Worm (Caenorhabditis elegans) whole organism, L4 larva: Measurements from ENCODE around the gene cpr-2.
"Not testable (repeated sequence)": the region's sequence is repeated elsewhere in the genome, so short reads cannot be mapped to it uniquely, and the experiment has no call there.

Experiments
- D1046.2 ChIP-seq: fragments of 200-800 bp; sonication (Bioruptor generic); IDR thresholded peaks from 2 replicates; pipeline ENCODE4 v1.3.6; 2022; ENCODE audit warnings: missing genetic modification characterization, missing compliant biosample characterization
- aha-1 ChIP-seq: fragments of 150-350 bp; peaks from one replicate; lab custom pipeline; 2014; ENCODE audit warnings: missing biosample characterization, missing genetic modification characterization
- ceh-20 ChIP-seq: fragments of 200-800 bp; sonication (Bioruptor generic); IDR thresholded peaks from 2 replicates; pipeline ENCODE4 v1.3.6; 2022; ENCODE audit warnings: missing genetic modification reagents, missing genetic modification characterization, missing compliant biosample characterization
- ceh-44 ChIP-seq: fragments of 200-800 bp; sonication (Bioruptor generic); IDR thresholded peaks from 2 replicates; pipeline ENCODE4 v1.3.6; 2022; ENCODE audit warnings: missing genetic modification reagents, missing genetic modification characterization, missing compliant biosample characterization
- daf-19 ChIP-seq: fragments of 200-800 bp; sonication (Bioruptor generic); conservative IDR thresholded peaks from 2 replicates; pipeline ENCODE4 v1.3.6; 2022; ENCODE audit warnings: missing genetic modification characterization, missing compliant biosample characterization
- dmd-6 ChIP-seq: fragments of 200-800 bp; sonication (Bioruptor generic); IDR thresholded peaks from 2 replicates; pipeline ENCODE4 v1.3.6; 2022; ENCODE audit warnings: missing genetic modification reagents, missing genetic modification characterization, missing compliant biosample characterization
- dpl-1 ChIP-seq: fragments of 150-350 bp; optimal IDR thresholded peaks from 2 replicates; lab custom pipeline; 2014; ENCODE audit warnings: missing biosample characterization, missing genetic modification reagents, missing genetic modification characterization
- dve-1 ChIP-seq: sonication (generic microtip); optimal IDR thresholded peaks from 2 replicates; lab custom pipeline; 2017; ENCODE audit warnings: antibody characterized with exemption, mild to moderate bottlenecking, missing genetic modification characterization, missing compliant biosample characterization; ENCODE audit not compliant: insufficient read depth
- hlh-30 ChIP-seq: sonication (generic microtip); optimal IDR thresholded peaks from 2 replicates; lab custom pipeline; 2017; ENCODE audit warnings: antibody characterized with exemption, mild to moderate bottlenecking, missing genetic modification characterization, missing compliant biosample characterization; ENCODE audit not compliant: insufficient read depth
- lim-7 ChIP-seq: fragments of 200-800 bp; sonication (Bioruptor generic); IDR thresholded peaks from 2 replicates; pipeline ENCODE4 v1.3.6; 2022; ENCODE audit warnings: missing genetic modification characterization, missing compliant biosample characterization
- lin-1 ChIP-seq: fragments of 200-800 bp; sonication (Bioruptor generic); IDR thresholded peaks from 2 replicates; pipeline ENCODE4 v1.3.6; 2022; ENCODE audit warnings: missing genetic modification reagents, missing genetic modification characterization, missing compliant biosample characterization
- lin-15B ChIP-seq: fragments of 150-350 bp; sonication (generic microtip); optimal IDR thresholded peaks from 3 replicates; lab custom pipeline; 2014; ENCODE audit warnings: missing biosample characterization, missing genetic modification characterization
- madf-5 ChIP-seq, 2 experiments: fragments of 200-800 bp; sonication (Bioruptor generic); IDR thresholded peaks; 2 replicates each; pipeline ENCODE4 v1.3.6; 2022; ENCODE audit warnings: missing compliant biosample characterization in 2 of 2, missing genetic modification characterization in 2 of 2
- mep-1 ChIP-seq: fragments of 150-350 bp; sonication (generic microtip); optimal IDR thresholded peaks from 3 replicates; lab custom pipeline; 2014; ENCODE audit warnings: missing biosample characterization, missing genetic modification characterization
- mes-2 ChIP-seq: sonication (generic microtip); optimal IDR thresholded peaks from 2 replicates; lab custom pipeline; 2016; ENCODE audit warnings: missing genotype, mild to moderate bottlenecking, missing genetic modification characterization, missing compliant biosample characterization; ENCODE audit not compliant: poor library complexity, severe bottlenecking
- mxl-3 ChIP-seq: fragments of 200-800 bp; sonication (Bioruptor generic); optimal IDR thresholded peaks from 2 replicates; lab custom pipeline; 2018; ENCODE audit warnings: mild to moderate bottlenecking, missing genetic modification characterization, missing compliant biosample characterization
- nhr-102 ChIP-seq: sonication (generic microtip); optimal IDR thresholded peaks from 2 replicates; lab custom pipeline; 2016; ENCODE audit warnings: mild to moderate bottlenecking, missing genetic modification characterization, moderate library complexity, missing compliant biosample characterization
- nhr-11 ChIP-seq: fragments of 150-350 bp; optimal IDR thresholded peaks from 2 replicates; lab custom pipeline; 2014; ENCODE audit warnings: missing biosample characterization, missing genetic modification characterization
- nhr-25 ChIP-seq: sonication (generic microtip); optimal IDR thresholded peaks from 2 replicates; lab custom pipeline; 2017; ENCODE audit warnings: missing genetic modification characterization, mild to moderate bottlenecking, missing compliant biosample characterization, antibody characterized with exemption, moderate library complexity, borderline replicate concordance; ENCODE audit not compliant: insufficient read depth
- nhr-28 ChIP-seq: fragments of 150-350 bp; optimal IDR thresholded peaks from 2 replicates; lab custom pipeline; 2014; ENCODE audit warnings: missing biosample characterization, missing genetic modification characterization
- rbr-2 ChIP-seq: sonication (generic microtip); optimal IDR thresholded peaks from 2 replicates; lab custom pipeline; 2016; ENCODE audit warnings: missing genotype, missing genetic modification characterization, missing compliant biosample characterization
- sdz-12 ChIP-seq: fragments of 200-800 bp; sonication (Bioruptor generic); optimal IDR thresholded peaks from 2 replicates; lab custom pipeline; 2018; ENCODE audit warnings: mild to moderate bottlenecking, missing genetic modification characterization, missing compliant biosample characterization
- skn-1 ChIP-seq: fragments of 150-350 bp; optimal IDR thresholded peaks from 2 replicates; lab custom pipeline; 2014; ENCODE audit warnings: missing biosample characterization, missing genetic modification characterization
- snpc-4 ChIP-seq: fragments of 150-350 bp; optimal IDR thresholded peaks from 2 replicates; lab custom pipeline; 2014; ENCODE audit warnings: missing biosample characterization, missing genetic modification characterization
- tra-1 ChIP-seq: fragments of 200-800 bp; sonication (Bioruptor generic); IDR thresholded peaks from 2 replicates; pipeline ENCODE4 v1.3.6; 2022; ENCODE audit warnings: missing genetic modification reagents, missing genetic modification characterization, missing compliant biosample characterization
- unc-130 ChIP-seq: sonication (generic microtip); optimal IDR thresholded peaks from 2 replicates; lab custom pipeline; 2016; ENCODE audit warnings: missing genetic modification reagents, missing genetic modification characterization, missing compliant biosample characterization
- unc-62 ChIP-seq, 3 experiments: fragments of 150-350 bp in 1 of 3; sonication (generic microtip); optimal IDR thresholded peaks in 2 of 3; peaks in 1 of 3; 1 replicate in 1 of 3; 2 replicates in 2 of 3; lab custom pipeline; 2014 to 2017; ENCODE audit warnings: missing biosample characterization in 3 of 3, missing genetic modification characterization in 3 of 3, missing genetic modification reagents in 3 of 3, missing genotype in 1 of 3
- vab-7 ChIP-seq: fragments of 200-800 bp; sonication (Bioruptor generic); IDR thresholded peaks from 2 replicates; pipeline ENCODE4 v1.3.6; 2022; ENCODE audit warnings: missing genetic modification reagents, missing genetic modification characterization, missing compliant biosample characterization
- ztf-7 ChIP-seq: fragments of 150-350 bp; optimal IDR thresholded peaks from 2 replicates; lab custom pipeline; 2014; ENCODE audit warnings: missing biosample characterization, missing genetic modification characterization

The cpr-2 gene

DNA sequence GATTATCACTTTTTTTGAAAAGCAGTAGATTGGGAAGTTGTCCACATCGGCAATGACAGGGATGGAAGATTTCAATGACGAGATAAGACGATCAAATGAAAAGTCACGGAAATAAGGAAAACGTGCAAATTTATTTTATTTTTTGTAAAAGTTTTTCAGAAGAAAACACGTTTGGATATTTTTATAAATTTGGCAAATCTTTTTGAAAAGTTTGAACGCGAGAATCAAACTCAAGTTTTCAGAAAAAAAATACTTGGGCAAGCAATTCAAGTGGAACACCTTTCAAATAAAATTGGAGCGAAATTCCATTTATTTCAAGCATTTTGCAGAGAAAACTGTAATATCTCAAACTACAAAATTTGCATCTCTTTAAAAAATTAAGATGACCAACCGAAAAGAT lies 18.8 kb downstream of the cpr-2 start, which contains the start of gene F36D3.5:
Gene F36D3.5 (minus strand): TSS at position 101 of the 400 bp plus-strand sequence.
- not testable (repeated sequence) for TF ChIP-seq tra-1 (GFP tag; lab: Robert Waterston, UW); unc-130; lin-15B
- TF ChIP-seq, all 104 proteins: peak for 0; not testable (repeated sequence) for 104

DNA sequence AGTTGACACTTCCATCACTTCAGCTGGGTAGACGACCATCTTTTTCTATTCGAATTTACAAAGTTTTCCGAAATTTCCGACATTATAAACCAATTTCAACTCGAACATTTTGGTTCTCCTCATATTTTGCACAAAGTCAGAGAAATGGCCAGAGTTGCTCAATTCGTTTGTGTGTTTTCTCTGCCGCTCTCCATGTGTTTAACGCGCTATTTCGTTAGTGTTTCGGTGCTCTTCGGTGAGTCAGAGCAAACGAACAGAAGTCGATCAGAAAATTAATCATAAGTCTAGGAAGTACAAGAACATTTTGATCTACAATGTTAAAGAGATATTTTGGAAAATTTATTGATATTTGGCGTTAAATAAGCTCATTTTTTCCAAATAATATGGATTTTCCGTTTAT lies 25.2 kb downstream of the cpr-2 start, which contains the start of gene srr-3:
Gene srr-3 (minus strand): TSS at position 101 of the 400 bp plus-strand sequence.
- TF ChIP-seq lin-1 (GFP tag; lab: Robert Waterston, UW) (no peak), sdz-12 (no peak), nhr-102 (tag; lab: Kevin White, UChicago) (no peak), dpl-1 (GFP tag; lab: Kevin White, UChicago) (no peak), ceh-44 (GFP tag; lab: Robert Waterston, UW) (no peak), mep-1 (tag; lab: Kevin White, UChicago) (no peak), snpc-4 (tag; lab: Kevin White, UChicago) (no peak), vab-7 (GFP tag; lab: Robert Waterston, UW) (no peak), ceh-20 (GFP tag; lab: Robert Waterston, UW) (no peak), mxl-3 (GFP tag; lab: Kevin White, UChicago) (no peak)

DNA sequence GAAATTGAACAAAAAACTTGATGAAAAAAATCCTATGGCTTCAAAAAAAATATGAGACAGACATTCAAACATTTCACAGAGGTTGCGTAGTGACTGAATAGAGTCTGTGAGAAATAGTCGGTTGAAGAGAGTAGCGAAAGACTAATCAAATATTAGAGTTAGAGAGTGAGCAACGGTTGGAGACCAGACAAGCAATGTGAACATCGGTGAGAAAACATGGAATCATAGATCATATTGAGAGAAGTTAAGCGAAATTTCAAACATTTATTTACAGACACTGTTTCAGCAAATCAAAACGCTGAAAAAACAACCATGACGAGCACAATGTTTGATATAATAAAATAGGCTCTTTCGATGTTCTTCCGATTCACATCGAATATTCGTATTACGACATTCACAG lies 27.2 kb downstream of the cpr-2 start:
- TF ChIP-seq unc-62 (GFP tag; optimal IDR thresholded peaks at IDR 0.05 in 1 of 2; lab: Kevin White, UChicago) (peak in 1 of 2 experiments; percentile 94), unc-62 (tag; optimal IDR thresholded peaks at IDR 0.05; lab: Kevin White, UChicago) (no peak), nhr-25 (tag; lab: Kevin White, UChicago) (no peak)

DNA sequence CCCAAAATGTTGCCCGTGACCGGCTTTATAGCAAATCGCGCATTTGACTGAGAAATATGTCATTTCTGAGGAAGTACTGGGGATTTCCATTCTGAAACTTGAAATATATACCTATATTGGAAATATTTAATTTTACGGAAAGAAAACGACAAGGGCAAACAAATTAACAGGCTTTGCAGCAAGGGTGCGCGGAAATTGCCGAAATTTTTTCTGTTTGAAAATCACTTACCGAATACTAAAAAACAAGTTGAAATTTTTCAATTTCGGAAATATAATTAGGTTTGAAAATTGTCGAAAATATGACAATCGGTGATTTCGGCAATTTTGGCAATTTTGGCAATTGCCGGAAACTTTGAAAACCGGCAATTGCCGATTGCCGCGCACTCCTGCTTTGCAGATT lies 28.1 kb downstream of the cpr-2 start, which contains the start of gene nhr-54:
Gene nhr-54 (minus strand): TSS at position 101 of the 400 bp plus-strand sequence.
- no peak for TF ChIP-seq nhr-25 (tag; lab: Kevin White, UChicago)
- TF ChIP-seq daf-19 (GFP tag; lab: Robert Waterston, UW) = no peak
- TF ChIP-seq madf-5 (GFP tag; IDR thresholded peaks at IDR 0.05; lab: Robert Waterston, UW) = no peak
- TF ChIP-seq dve-1 (tag; lab: Kevin White, UChicago) = no peak
- TF ChIP-seq D1046.2 (GFP tag; lab: Robert Waterston, UW) = no peak
- TF ChIP-seq aha-1 (tag; lab: Kevin White, UChicago) = no peak
- no peak for TF ChIP-seq lin-1 (GFP tag; lab: Robert Waterston, UW)

DNA sequence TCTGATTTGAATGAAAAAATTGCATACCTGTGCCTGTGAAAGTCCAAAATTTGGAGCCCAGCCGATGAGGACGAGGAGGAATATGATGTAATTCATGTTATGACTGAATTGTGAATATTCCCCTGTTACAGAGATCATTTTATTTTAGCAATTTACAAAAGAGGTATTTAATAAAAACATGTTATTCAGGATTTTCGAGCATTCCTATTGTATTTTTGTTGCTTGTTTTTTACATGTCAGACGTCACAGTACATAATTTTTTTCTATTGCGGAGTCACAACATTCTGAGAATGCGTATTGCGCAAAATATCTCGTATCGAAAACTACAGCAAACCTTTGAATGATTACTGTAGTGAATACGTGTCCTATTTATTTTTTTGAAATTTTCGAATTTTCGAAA lies 30.7 kb downstream of the cpr-2 start, which contains the start of gene F36D3.14:
Gene F36D3.14 (minus strand): TSS at position 101 of the 400 bp plus-strand sequence.
- no peak for TF ChIP-seq lim-7 (GFP tag; lab: Robert Waterston, UW)
- peak in 1 of 2 experiments; percentile 29 for TF ChIP-seq unc-62 (GFP tag; optimal IDR thresholded peaks at IDR 0.05 in 1 of 2; lab: Kevin White, UChicago)
- TF ChIP-seq unc-62 (tag; optimal IDR thresholded peaks at IDR 0.05; lab: Kevin White, UChicago) = no peak

DNA sequence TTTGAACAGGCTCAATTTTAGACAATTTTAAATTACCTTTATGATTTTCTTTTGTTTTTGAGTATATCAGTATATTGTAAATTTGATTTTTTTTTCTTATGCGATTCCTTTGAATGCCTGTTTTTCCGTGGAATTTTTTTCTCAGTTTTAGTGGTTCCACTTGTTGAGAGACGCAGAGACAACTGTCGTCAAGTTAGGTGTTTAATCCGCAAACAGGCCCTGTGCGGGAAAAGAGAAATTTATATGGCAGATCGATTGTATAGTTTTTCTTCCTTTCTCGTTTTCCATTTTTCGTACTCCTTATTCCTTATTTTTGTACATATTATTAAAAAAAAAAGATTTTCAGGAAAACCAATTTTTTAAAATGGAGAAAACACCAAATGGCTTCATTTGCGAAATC lies 34.9 kb downstream of the cpr-2 start, which contains the start of gene F36D3.1:
Gene F36D3.1 (plus strand): TSS at position 347 of the 400 bp plus-strand sequence.
- TF ChIP-seq mes-2 (peak; percentile 67), hlh-30 (peak; percentile 16), nhr-11 (tag; lab: Kevin White, UChicago) (no peak), D1046.2 (GFP tag; lab: Robert Waterston, UW) (no peak), dpl-1 (GFP tag; lab: Kevin White, UChicago) (peak; percentile 87), skn-1 (tag; lab: Kevin White, UChicago) (no peak), dmd-6 (GFP tag; lab: Robert Waterston, UW) (0 out of 2 replicates have a peak, but pooled peaks have one; percentile 16), rbr-2 (tag; lab: Kevin White, UChicago) (peak; percentile 12), ztf-7 (tag; lab: Kevin White, UChicago) (peak; percentile 1), nhr-28 (tag; lab: Kevin White, UChicago) (peak; percentile 25), unc-62 (GFP tag; optimal IDR thresholded peaks at IDR 0.05 in 1 of 2; lab: Kevin White, UChicago) (peak in 1 of 2 experiments; percentile 3), unc-62 (tag; optimal IDR thresholded peaks at IDR 0.05; lab: Kevin White, UChicago) (no peak)
